Fruit fly (Drosophila melanogaster) whole organism, larva: Measurements from ENCODE around the gene MSBP.

Experiments used
- noc ChIP-seq: fragments of 200-800 bp; sonication (Bioruptor generic); optimal IDR thresholded peaks from 3 replicates; lab custom pipeline; 2019; ENCODE audit warnings: missing biosample characterization, mild to moderate bottlenecking, missing genetic modification characterization, moderate library complexity

Gene MSBP

dm6 chrX:15870777-15871757, 18.8 kb downstream of the MSBP start:
- no peak for TF ChIP-seq noc

dm6 chrX:15869843-15870242, 20.1 kb downstream of the MSBP start, which contains the start of gene CG16952:
Gene CG16952, plus strand, starts transcription at chrX:15870183.
- no peak for TF ChIP-seq noc

DNA sequence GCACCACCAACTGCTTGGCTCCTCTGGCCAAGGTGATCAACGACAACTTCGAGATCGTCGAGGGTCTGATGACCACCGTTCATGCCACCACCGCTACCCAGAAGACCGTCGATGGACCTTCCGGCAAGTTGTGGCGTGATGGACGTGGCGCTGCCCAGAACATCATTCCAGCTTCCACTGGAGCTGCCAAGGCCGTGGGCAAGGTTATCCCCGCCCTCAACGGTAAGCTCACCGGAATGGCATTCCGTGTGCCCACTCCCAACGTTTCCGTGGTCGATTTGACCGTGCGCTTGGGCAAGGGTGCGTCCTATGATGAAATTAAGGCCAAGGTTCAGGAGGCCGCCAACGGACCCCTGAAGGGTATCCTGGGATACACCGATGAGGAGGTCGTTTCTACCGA, 21.1 kb downstream of the MSBP start:
- TF ChIP-seq noc, result no peak

dm6 chrX:15867863-15868262, 22.0 kb downstream of the MSBP start, which contains the start of gene Gapdh2:
Gene Gapdh2, plus strand, starts transcription at chrX:15868145.
- TF ChIP-seq noc, result peak; percentile 100

- TF ChIP-seq noc, result no peak
Measured at dm6 chrX:15866799-15867412, 23.0 kb downstream of the MSBP start.

DNA sequence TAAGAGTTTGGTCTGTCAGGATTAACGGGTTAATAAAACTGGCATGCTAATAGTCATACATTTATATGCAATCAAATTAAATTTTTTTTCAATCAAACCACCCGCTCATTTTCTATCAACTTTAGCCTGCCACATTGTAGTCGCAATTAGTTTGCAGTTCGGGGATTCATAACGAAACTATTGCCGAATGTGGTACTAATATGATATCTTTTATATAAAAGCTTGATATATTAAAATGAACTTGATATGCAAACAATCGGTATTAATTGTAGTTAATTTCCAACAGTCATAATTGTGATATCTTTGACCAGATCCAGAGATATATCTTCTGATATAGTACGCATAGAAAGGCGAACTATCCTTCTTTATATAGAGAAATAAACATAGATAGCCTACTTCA, 23.9 kb downstream of the MSBP start:
- TF ChIP-seq noc, result no peak

DNA sequence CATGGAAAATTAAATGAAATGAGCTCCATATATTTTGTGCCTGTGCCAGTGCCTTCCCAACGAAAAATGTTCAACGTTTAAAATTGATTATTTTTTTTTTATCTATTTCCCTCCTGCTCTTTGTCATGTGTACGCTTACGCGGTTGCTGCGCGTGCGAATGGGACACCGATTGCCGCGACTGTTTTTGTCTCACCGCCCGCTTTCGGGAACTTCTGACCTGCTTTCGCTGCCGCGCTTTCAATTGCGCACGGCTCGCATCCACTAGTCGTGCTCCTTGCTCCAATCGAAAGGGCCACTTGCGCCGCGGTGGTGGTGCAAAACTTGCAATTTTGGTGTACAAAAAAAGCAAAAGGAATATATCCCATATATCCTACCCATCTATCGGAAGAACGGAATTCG, 29.4 kb downstream of the MSBP start:
- no peak for TF ChIP-seq noc

DNA sequence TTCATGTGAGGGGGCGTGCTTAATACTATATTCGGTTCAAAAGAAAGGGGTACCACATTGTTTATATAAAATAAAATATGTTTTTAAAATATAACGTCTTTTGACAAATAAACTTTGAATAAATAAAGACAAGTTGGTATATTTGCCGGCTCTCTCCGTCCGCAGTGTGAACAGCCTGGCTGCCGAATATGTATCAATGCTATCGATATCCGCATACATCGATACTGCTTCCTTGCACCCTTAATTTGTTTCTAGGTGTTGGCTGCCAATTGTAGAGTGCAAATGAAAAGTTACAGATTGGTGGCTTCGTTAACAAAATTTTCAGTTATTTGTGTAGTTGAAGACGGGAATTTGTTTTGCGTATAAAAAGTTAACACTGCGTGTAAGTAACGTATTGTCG, 30.0 kb downstream of the MSBP start, which contains the start of gene Gbeta13F:
Gene Gbeta13F (plus strand): TSS at position 247 of the 400 bp plus-strand sequence.
- TF ChIP-seq noc, result no peak

dm6 chrX:15859387-15859786, 30.5 kb downstream of the MSBP start, which contains the start of gene AlkB:
Gene AlkB, minus strand, starts transcription at chrX:15859487.
- no peak for TF ChIP-seq noc

- TF ChIP-seq noc, result no peak
Measured at dm6 chrX:15857601-15858284, 32.2 kb downstream of the MSBP start, which contains the start of the genes CG46440 and Myb. Gene CG46440, minus strand, starts transcription at chrX:15857823. Gene Myb, minus strand, starts transcription at chrX:15857823.

dm6 chrX:15852815-15853542, 36.9 kb downstream of the MSBP start, which contains the start of the genes UBL3 and CG15914:
Gene UBL3, minus strand, starts transcription at chrX:15853175.
Gene CG15914, plus strand, starts transcription at chrX:15853421.
- peak; percentile 42 for TF ChIP-seq noc

DNA sequence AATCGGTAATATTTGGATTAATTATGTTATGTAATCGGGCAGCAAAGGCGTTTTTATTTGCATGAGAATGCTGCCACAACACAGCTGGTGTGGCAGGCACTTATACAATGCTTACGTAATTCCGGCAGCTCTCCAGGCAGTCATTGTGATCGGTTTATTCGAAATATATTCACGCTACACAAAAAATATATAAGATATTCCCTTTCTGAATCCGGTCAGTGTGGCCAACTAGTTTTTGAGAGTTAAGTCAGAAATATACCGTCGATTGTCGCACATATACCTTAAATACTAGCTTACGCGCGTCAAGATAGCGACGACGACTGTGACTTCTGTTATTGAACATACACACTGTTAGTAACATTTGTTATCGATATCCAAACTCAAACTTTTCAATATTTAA, 40.9 kb downstream of the MSBP start, which contains the start of gene sun:
Gene sun (minus strand): TSS at position 238 of the 400 bp plus-strand sequence.
- no peak for TF ChIP-seq noc

DNA sequence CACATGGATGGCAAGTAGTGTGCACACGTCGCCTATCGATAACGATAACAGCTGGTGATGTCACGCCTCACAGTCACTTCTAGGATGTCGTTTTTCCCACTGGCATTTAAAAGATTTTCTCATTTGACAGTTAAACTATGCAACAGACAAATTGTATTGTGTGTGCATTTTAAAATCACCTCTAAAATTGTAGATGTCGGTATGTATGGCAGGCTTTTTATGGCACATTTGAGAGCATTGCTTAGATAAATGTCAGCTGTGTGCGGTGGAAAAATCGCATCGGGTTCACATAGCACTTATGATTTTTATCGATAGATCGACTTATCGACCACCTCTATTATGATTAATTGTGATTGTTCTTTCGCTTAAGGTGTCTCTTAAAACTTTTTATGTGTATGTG, 45.8 kb downstream of the MSBP start, which contains the start of the genes ArgRS and CG8578:
Gene ArgRS (minus strand): TSS at position 7 of the 400 bp plus-strand sequence.
Gene CG8578 (plus strand): TSS at position 338 of the 400 bp plus-strand sequence.
- peak; percentile 74 for TF ChIP-seq noc

DNA sequence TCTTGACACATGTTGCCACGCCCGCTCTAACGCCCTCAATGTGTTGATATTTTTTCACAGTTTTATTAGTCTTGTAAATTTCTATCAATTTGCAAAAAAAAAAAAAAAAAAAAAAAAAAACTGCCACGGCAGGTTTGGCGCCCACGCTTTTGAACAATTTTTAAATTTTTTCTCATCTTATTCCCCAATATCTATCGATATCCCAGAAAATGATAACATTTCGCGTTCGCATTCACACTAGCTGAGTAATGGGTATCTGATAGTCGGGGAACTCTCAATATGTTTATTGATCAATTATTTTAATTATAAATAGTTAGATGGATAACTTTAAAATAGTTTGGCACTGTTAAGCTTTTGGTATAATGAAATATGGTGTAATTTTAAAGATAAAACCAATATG, 48.6 kb downstream of the MSBP start:
- no peak for TF ChIP-seq noc

dm6 chrX:15840003-15840402, 49.9 kb downstream of the MSBP start:
- no peak for TF ChIP-seq noc
